Worm (Caenorhabditis elegans): Measurements from ENCODE around the gene srx-13.

ce11 chrIV:1074069-1074468 lies 44.4 kb downstream of the srx-13 start:
- TF ChIP-seq lsy-2 (tag; optimal IDR thresholded peaks at IDR 0.05) (no peak), nhr-12 (tag; optimal IDR thresholded peaks at IDR 0.05) (no peak), unc-39 (tag; optimal IDR thresholded peaks at IDR 0.05) (no peak), nhr-28 (tag; optimal IDR thresholded peaks at IDR 0.05) (no peak), unc-62 (GFP tag; optimal IDR thresholded peaks at IDR 0.05) (no peak), mls-2 (tag; optimal IDR thresholded peaks at IDR 0.05) (no peak), lin-13 (tag; optimal IDR thresholded peaks at IDR 0.05) (no peak), pha-4 (tag; optimal IDR thresholded peaks at IDR 0.05) (no peak), sptf-1 (tag; optimal IDR thresholded peaks at IDR 0.05) (no peak), cnd-1 (tag; optimal IDR thresholded peaks at IDR 0.05) (no peak), bed-3 (GFP tag; optimal IDR thresholded peaks at IDR 0.05) (no peak), elt-3 (tag; optimal IDR thresholded peaks at IDR 0.05) (no peak)
